Worm (Caenorhabditis elegans) whole organism, L4 larva: ENCODE data around the gene C35A5.3.

Experiments
- F44E2.7 ChIP-seq: fragments of 200-800 bp; sonication (Bioruptor generic); IDR thresholded peaks from 2 replicates; pipeline ENCODE4 v2.1.2; 2022; ENCODE audit warnings: missing genetic modification characterization, missing compliant biosample characterization
- aha-1 ChIP-seq: fragments of 150-350 bp; peaks from one replicate; lab custom pipeline; 2014; ENCODE audit warnings: missing biosample characterization, missing genetic modification characterization
- ces-1 ChIP-seq: fragments of 150-350 bp; sonication (generic microtip); optimal IDR thresholded peaks from 4 replicates; lab custom pipeline; 2014; ENCODE audit warnings: missing biosample characterization, missing genetic modification reagents, missing genetic modification characterization
- daf-16 ChIP-seq, 3 experiments: sonication (generic microtip); optimal IDR thresholded peaks; 2 replicates each; lab custom pipeline; 2016 to 2017; ENCODE audit warnings: missing genetic modification characterization in 3 of 3, missing genetic modification reagents in 3 of 3, mild to moderate bottlenecking in 2 of 3, missing compliant biosample characterization in 2 of 3, missing biosample characterization in 1 of 3, moderate library complexity in 1 of 3
- fkh-10 ChIP-seq: fragments of 150-350 bp; optimal IDR thresholded peaks from 2 replicates; lab custom pipeline; 2014; ENCODE audit warnings: missing biosample characterization, missing genetic modification reagents, missing genetic modification characterization
- hlh-11 ChIP-seq: fragments of 200-800 bp; sonication (Bioruptor generic); optimal IDR thresholded peaks from 2 replicates; lab custom pipeline; 2018; ENCODE audit warnings: mild to moderate bottlenecking, missing genetic modification characterization, missing compliant biosample characterization
- lin-39 ChIP-seq: fragments of 150-350 bp; optimal IDR thresholded peaks from 2 replicates; lab custom pipeline; 2014; ENCODE audit warnings: missing biosample characterization, missing genetic modification reagents, missing genetic modification characterization
- nhr-42 ChIP-seq: fragments of 200-800 bp; sonication (Bioruptor generic); IDR thresholded peaks from 2 replicates; pipeline ENCODE4 v1.3.6; 2022; ENCODE audit warnings: missing genetic modification characterization, missing compliant biosample characterization
- pha-4 ChIP-seq, 2 experiments: fragments of 150-350 bp in 1 of 2; fragments of 200-800 bp in 1 of 2; sonication (Bioruptor generic) in 1 of 2; IDR thresholded peaks in 1 of 2; optimal IDR thresholded peaks in 1 of 2; 2 replicates each; pipeline versions ENCODE4 v1.3.6 to Lab custom; 2014 to 2022; ENCODE audit warnings: missing genetic modification characterization in 2 of 2, missing genetic modification reagents in 2 of 2, missing biosample characterization in 1 of 2, missing compliant biosample characterization in 1 of 2
- pqm-1 ChIP-seq: sonication (generic microtip); optimal IDR thresholded peaks from 2 replicates; lab custom pipeline; 2017; ENCODE audit warnings: missing biosample characterization, missing genetic modification characterization
- ztf-7 ChIP-seq: fragments of 150-350 bp; optimal IDR thresholded peaks from 2 replicates; lab custom pipeline; 2014; ENCODE audit warnings: missing biosample characterization, missing genetic modification characterization

- TF ChIP-seq lin-39 (tag; lab: Kevin White, UChicago) (no peak), pqm-1 (tag; lab: Kevin White, UChicago) (no peak), ztf-7 (no peak), pha-4 (GFP tag; IDR thresholded peaks at IDR 0.05; lab: Robert Waterston, UW) (no peak), pha-4 (tag; optimal IDR thresholded peaks at IDR 0.05; lab: Kevin White, UChicago) (no peak), aha-1 (tag; lab: Kevin White, UChicago) (peak; percentile 13), hlh-11 (no peak), fkh-10 (GFP tag; lab: Kevin White, UChicago) (no peak), daf-16 (GFP tag; optimal IDR thresholded peaks at IDR 0.05; lab: Kevin White, UChicago) (no peak), daf-16 (tag; optimal IDR thresholded peaks at IDR 0.05; lab: Kevin White, UChicago) (no peak), F44E2.7 (GFP tag; lab: Robert Waterston, UW) (no peak), nhr-42 (GFP tag; lab: Robert Waterston, UW) (no peak), ces-1 (no peak)
Observed at ce11 chrV:10467659-10468058, 33.5 kb downstream of the C35A5.3 start.
